Worm (Caenorhabditis elegans) whole organism, early embryonic: ENCODE measurements around the gene mvk-1.

Experiments used
- B0310.2 ChIP-seq: sonication (generic microtip); optimal IDR thresholded peaks from 2 replicates; lab custom pipeline; 2016; ENCODE audit warnings: mild to moderate bottlenecking, missing genetic modification characterization, missing compliant biosample characterization
- aly-1 ChIP-seq: sonication (generic microtip); optimal IDR thresholded peaks from 2 replicates; lab custom pipeline; 2016; ENCODE audit warnings: missing genetic modification characterization, missing compliant biosample characterization
- ama-1 ChIP-seq: fragments of 150-350 bp; optimal IDR thresholded peaks from 2 replicates; lab custom pipeline; 2014
- ceh-13 ChIP-seq: fragments of 200-800 bp; sonication (Bioruptor generic); optimal IDR thresholded peaks from 2 replicates; lab custom pipeline; 2018; ENCODE audit warnings: mild to moderate bottlenecking, missing genetic modification characterization, missing compliant biosample characterization
- ceh-36 ChIP-seq: sonication (generic microtip); optimal IDR thresholded peaks from 2 replicates; lab custom pipeline; 2016; ENCODE audit warnings: missing genetic modification characterization, inconsistent platforms, missing compliant biosample characterization
- ets-7 ChIP-seq: sonication (generic microtip); optimal IDR thresholded peaks from 2 replicates; lab custom pipeline; 2016; ENCODE audit warnings: missing genotype, missing genetic modification characterization, missing compliant biosample characterization
- flt-1 ChIP-seq: fragments of 200-800 bp; sonication (Bioruptor generic); IDR thresholded peaks from 2 replicates; pipeline ENCODE4 v1.3.6; 2022; ENCODE audit warnings: missing genetic modification characterization, missing compliant biosample characterization
- hmbx-1 ChIP-seq: sonication (generic microtip); optimal IDR thresholded peaks from 2 replicates; lab custom pipeline; 2016; ENCODE audit warnings: mild to moderate bottlenecking, missing genetic modification characterization, missing compliant biosample characterization
- hnd-1 ChIP-seq: sonication (generic microtip); optimal IDR thresholded peaks from 2 replicates; lab custom pipeline; 2016; ENCODE audit warnings: missing genetic modification characterization, missing compliant biosample characterization
- sea-1 ChIP-seq: fragments of 200-800 bp; sonication (Bioruptor generic); conservative IDR thresholded peaks from 2 replicates; pipeline ENCODE4 v1.3.6; 2022; ENCODE audit warnings: missing genetic modification characterization, missing compliant biosample characterization
- tbx-11 ChIP-seq: fragments of 200-800 bp; sonication (Bioruptor generic); IDR thresholded peaks from 2 replicates; pipeline ENCODE4 v1.3.6; 2022; ENCODE audit warnings: missing genetic modification characterization, missing compliant biosample characterization
- tbx-37 ChIP-seq: fragments of 200-800 bp; sonication (Bioruptor generic); conservative IDR thresholded peaks from 2 replicates; pipeline ENCODE4 v1.3.6; 2022; ENCODE audit warnings: missing genetic modification reagents, missing genetic modification characterization, missing compliant biosample characterization
- tra-4 ChIP-seq: sonication (generic microtip); optimal IDR thresholded peaks from 2 replicates; lab custom pipeline; 2017; ENCODE audit warnings: missing genetic modification characterization, missing compliant biosample characterization

ce11 chrIII:6173020-6173597 is 37.0 kb upstream of the mvk-1 start, which contains the start of the genes abcf-3 and F42A10.5:
- no peak for TF ChIP-seq ama-1 (lab: Kevin White, UChicago)
- TF ChIP-seq hmbx-1 (tag; lab: Kevin White, UChicago): no peak
- no peak for TF ChIP-seq aly-1
- TF ChIP-seq tra-4 (tag; lab: Kevin White, UChicago): no peak
- no peak for TF ChIP-seq ceh-13 (GFP tag; lab: Kevin White, UChicago)
- TF ChIP-seq ets-7 (tag; lab: Kevin White, UChicago): no peak
- TF ChIP-seq tbx-37: no peak
- no peak for TF ChIP-seq tbx-11 (GFP tag; lab: Robert Waterston, UW)
- TF ChIP-seq hnd-1 (tag; lab: Kevin White, UChicago): no peak
- TF ChIP-seq B0310.2 (tag; lab: Kevin White, UChicago): no peak
- TF ChIP-seq ceh-36: no peak
- no peak for TF ChIP-seq flt-1 (GFP tag; lab: Robert Waterston, UW)
- TF ChIP-seq sea-1: no peak
